Worm (Caenorhabditis elegans) whole organism, early embryonic: ENCODE results near the gene rop-1.

ENCODE experiments used
- B0310.2 ChIP-seq: sonication (generic microtip); optimal IDR thresholded peaks from 2 replicates; lab custom pipeline; 2016; ENCODE audit warnings: mild to moderate bottlenecking, missing genetic modification characterization, missing compliant biosample characterization
- F13C5.2 ChIP-seq: sonication (generic microtip); optimal IDR thresholded peaks from 2 replicates; lab custom pipeline; 2017; ENCODE audit warnings: mild to moderate bottlenecking, missing genetic modification characterization, inconsistent platforms, missing compliant biosample characterization
- aly-1 ChIP-seq: sonication (generic microtip); optimal IDR thresholded peaks from 2 replicates; lab custom pipeline; 2016; ENCODE audit warnings: missing genetic modification characterization, missing compliant biosample characterization
- ama-1 ChIP-seq: fragments of 150-350 bp; optimal IDR thresholded peaks from 2 replicates; lab custom pipeline; 2014
- ceh-13 ChIP-seq: fragments of 200-800 bp; sonication (Bioruptor generic); optimal IDR thresholded peaks from 2 replicates; lab custom pipeline; 2018; ENCODE audit warnings: mild to moderate bottlenecking, missing genetic modification characterization, missing compliant biosample characterization
- ceh-36 ChIP-seq: sonication (generic microtip); optimal IDR thresholded peaks from 2 replicates; lab custom pipeline; 2016; ENCODE audit warnings: missing genetic modification characterization, inconsistent platforms, missing compliant biosample characterization
- ets-7 ChIP-seq: sonication (generic microtip); optimal IDR thresholded peaks from 2 replicates; lab custom pipeline; 2016; ENCODE audit warnings: missing genotype, missing genetic modification characterization, missing compliant biosample characterization
- flt-1 ChIP-seq: fragments of 200-800 bp; sonication (Bioruptor generic); IDR thresholded peaks from 2 replicates; pipeline ENCODE4 v1.3.6; 2022; ENCODE audit warnings: missing genetic modification characterization, missing compliant biosample characterization
- hmbx-1 ChIP-seq: sonication (generic microtip); optimal IDR thresholded peaks from 2 replicates; lab custom pipeline; 2016; ENCODE audit warnings: mild to moderate bottlenecking, missing genetic modification characterization, missing compliant biosample characterization
- hmg-4 ChIP-seq: fragments of 200-800 bp; sonication (Bioruptor generic); optimal IDR thresholded peaks from 2 replicates; lab custom pipeline; 2018; ENCODE audit warnings: mild to moderate bottlenecking, missing genetic modification characterization, missing compliant biosample characterization
- hnd-1 ChIP-seq: sonication (generic microtip); optimal IDR thresholded peaks from 2 replicates; lab custom pipeline; 2016; ENCODE audit warnings: missing genetic modification characterization, missing compliant biosample characterization
- pes-1 ChIP-seq: fragments of 200-800 bp; sonication (Bioruptor generic); IDR thresholded peaks from 2 replicates; pipeline ENCODE4 v1.3.6; 2022; ENCODE audit warnings: missing genetic modification reagents, missing genetic modification characterization, missing compliant biosample characterization
- scrt-1 ChIP-seq: fragments of 200-800 bp; sonication (Bioruptor generic); IDR thresholded peaks from 2 replicates; pipeline ENCODE4 v1.3.6; 2022; ENCODE audit warnings: missing genetic modification characterization, missing compliant biosample characterization
- sea-1 ChIP-seq: fragments of 200-800 bp; sonication (Bioruptor generic); conservative IDR thresholded peaks from 2 replicates; pipeline ENCODE4 v1.3.6; 2022; ENCODE audit warnings: missing genetic modification characterization, missing compliant biosample characterization
- tbx-11 ChIP-seq: fragments of 200-800 bp; sonication (Bioruptor generic); IDR thresholded peaks from 2 replicates; pipeline ENCODE4 v1.3.6; 2022; ENCODE audit warnings: missing genetic modification characterization, missing compliant biosample characterization
- tbx-37 ChIP-seq: fragments of 200-800 bp; sonication (Bioruptor generic); conservative IDR thresholded peaks from 2 replicates; pipeline ENCODE4 v1.3.6; 2022; ENCODE audit warnings: missing genetic modification reagents, missing genetic modification characterization, missing compliant biosample characterization
- tra-4 ChIP-seq: sonication (generic microtip); optimal IDR thresholded peaks from 2 replicates; lab custom pipeline; 2017; ENCODE audit warnings: missing genetic modification characterization, missing compliant biosample characterization

rop-1 gene

DNA sequence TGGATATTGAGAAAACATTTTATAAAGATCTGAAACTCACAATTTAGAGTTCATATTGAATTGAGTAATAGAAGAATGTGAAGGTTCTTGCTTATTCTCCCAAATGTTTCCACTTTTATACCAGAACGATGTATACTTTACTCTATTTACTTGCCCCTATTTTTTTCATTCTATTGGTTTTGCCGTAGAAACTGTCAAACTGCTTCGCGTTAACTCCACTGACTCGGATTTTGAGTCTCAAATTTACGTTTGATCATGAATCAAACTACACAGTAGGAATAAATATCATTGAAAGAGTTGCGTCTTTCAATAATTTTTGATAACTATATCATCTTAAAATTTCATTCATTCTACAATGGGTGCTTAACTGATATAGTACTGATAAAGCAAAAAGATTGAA is 15.0 kb downstream of the rop-1 start, which contains the start of gene fipr-8:
fipr-8 (minus strand) TSS at position 101 of the 400 bp plus-strand sequence.
- TF ChIP-seq flt-1 (no peak), ceh-13 (no peak), tbx-11 (GFP tag; lab: Robert Waterston, UW) (no peak), scrt-1 (GFP tag; lab: Robert Waterston, UW) (no peak)

DNA sequence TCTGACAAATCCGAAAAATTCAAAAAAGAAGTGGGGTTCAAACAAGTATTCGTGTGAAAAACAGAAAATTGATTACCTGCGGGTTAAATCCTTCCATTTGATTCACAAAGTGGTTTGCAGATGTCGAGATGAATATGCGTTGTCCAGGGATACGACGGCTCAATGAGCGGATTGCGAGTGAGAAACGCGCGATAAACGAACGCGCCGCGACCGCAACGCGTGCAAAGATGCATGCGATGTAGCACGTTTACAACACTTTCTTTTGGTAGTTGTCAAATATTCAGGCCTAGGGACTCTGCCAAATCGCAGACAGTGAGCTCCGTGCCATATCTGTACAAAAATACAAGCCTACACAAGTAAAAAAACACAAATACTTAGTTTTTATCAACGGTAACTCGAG is 16.2 kb downstream of the rop-1 start, which contains the start of gene fubl-1:
fubl-1 (minus strand) TSS at position 202 of the 400 bp plus-strand sequence.
- TF ChIP-seq hnd-1 (tag; lab: Kevin White, UChicago), result no peak
- TF ChIP-seq aly-1 (tag; lab: Kevin White, UChicago), result no peak
- peak; percentile 37 for TF ChIP-seq hmg-4 (GFP tag; lab: Kevin White, UChicago)
- no peak for TF ChIP-seq ceh-13
- no peak for TF ChIP-seq hmbx-1 (tag; lab: Kevin White, UChicago)

DNA sequence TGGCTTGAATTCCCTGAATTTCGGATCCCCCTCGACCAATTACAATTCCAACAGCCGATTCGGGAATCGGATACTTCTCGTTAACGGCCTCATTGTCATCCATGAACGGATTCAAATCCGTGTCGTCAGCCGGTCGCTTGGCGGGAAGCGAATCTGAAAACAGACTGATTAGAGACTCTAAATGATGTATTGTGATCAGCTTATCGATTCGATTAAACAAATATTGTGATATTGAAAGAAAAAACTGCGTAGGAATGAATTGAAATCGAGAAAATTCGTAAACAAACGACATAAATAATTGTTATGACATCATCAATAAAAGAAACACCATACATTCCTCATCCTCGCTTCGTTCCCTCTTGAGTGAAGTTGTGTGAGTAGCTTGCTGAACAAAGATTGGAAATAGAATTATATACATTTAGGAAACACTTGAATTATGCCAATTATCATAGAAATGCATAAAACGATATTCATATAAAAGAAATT is 16.9 kb downstream of the rop-1 start:
- TF ChIP-seq hnd-1 (tag; lab: Kevin White, UChicago) (no peak), ets-7 (no peak), F13C5.2 (tag; lab: Kevin White, UChicago) (no peak), aly-1 (tag; lab: Kevin White, UChicago) (no peak), flt-1 (no peak), scrt-1 (GFP tag; lab: Robert Waterston, UW) (no peak), tra-4 (tag; lab: Kevin White, UChicago) (no peak), tbx-11 (GFP tag; lab: Robert Waterston, UW) (no peak), ceh-13 (no peak)

DNA sequence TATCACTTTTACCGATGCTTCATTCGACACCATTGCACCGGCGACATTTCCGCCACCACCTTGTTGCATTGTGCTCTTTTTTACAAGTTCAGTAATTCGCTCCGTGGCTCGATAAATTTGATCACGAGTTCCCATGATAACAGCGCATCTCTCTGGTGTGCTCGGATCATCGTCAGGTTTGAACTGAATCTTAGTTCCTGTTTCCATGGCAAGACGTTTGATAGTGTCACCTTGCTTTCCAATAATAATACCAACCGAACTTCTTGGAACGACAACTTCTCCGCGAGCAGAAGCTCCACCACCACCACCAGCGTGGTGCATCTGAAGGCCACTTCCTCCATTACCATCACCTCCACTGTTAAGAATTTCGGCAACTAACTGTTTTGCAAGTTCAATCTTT is 17.7 kb downstream of the rop-1 start:
- TF ChIP-seq B0310.2 (tag; lab: Kevin White, UChicago), result no peak
- TF ChIP-seq hnd-1 (tag; lab: Kevin White, UChicago), result no peak
- no peak for TF ChIP-seq ceh-13
- TF ChIP-seq flt-1, result no peak
- no peak for TF ChIP-seq ceh-36 (tag; lab: Kevin White, UChicago)
- TF ChIP-seq aly-1 (tag; lab: Kevin White, UChicago), result no peak
- no peak for TF ChIP-seq F13C5.2 (tag; lab: Kevin White, UChicago)
- no peak for TF ChIP-seq ama-1 (lab: Kevin White, UChicago)
- TF ChIP-seq tra-4 (tag; lab: Kevin White, UChicago), result no peak
- TF ChIP-seq hmbx-1 (tag; lab: Kevin White, UChicago), result no peak
- no peak for TF ChIP-seq hmg-4 (GFP tag; lab: Kevin White, UChicago)
- TF ChIP-seq tbx-37, result no peak
- TF ChIP-seq scrt-1 (GFP tag; lab: Robert Waterston, UW), result no peak
- TF ChIP-seq pes-1 (GFP tag; lab: Robert Waterston, UW), result no peak
- TF ChIP-seq ets-7, result no peak
- TF ChIP-seq tbx-11 (GFP tag; lab: Robert Waterston, UW), result no peak
- no peak for TF ChIP-seq sea-1 (GFP tag; lab: Robert Waterston, UW)

DNA sequence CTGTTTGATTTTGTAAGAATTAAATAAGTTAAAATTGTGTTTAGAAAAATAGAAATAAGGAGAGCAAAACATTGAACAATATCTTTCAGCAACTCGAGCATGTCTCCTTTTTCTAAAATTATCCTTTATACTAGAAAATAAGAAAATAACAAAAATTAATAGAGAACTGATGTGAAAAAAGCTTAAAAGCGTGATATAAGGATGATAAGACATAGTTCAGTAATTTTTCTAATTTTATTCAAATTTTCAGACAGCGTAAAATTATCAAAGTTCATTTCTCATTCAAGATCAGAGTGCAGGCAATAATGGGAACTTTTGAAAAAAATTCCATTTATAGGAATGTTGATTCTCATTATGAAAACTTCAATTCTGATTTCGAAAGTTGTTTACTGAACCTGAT is 21.5 kb downstream of the rop-1 start, which contains the start of gene str-182:
str-182 (minus strand) TSS at position 101 of the 400 bp plus-strand sequence.
- TF ChIP-seq aly-1 (tag; lab: Kevin White, UChicago) (no peak), hnd-1 (tag; lab: Kevin White, UChicago) (no peak), B0310.2 (tag; lab: Kevin White, UChicago) (no peak), pes-1 (GFP tag; lab: Robert Waterston, UW) (no peak), flt-1 (no peak), ets-7 (no peak), hmbx-1 (tag; lab: Kevin White, UChicago) (no peak), scrt-1 (GFP tag; lab: Robert Waterston, UW) (no peak), tbx-11 (GFP tag; lab: Robert Waterston, UW) (no peak), ceh-13 (no peak), ama-1 (lab: Kevin White, UChicago) (no peak), F13C5.2 (tag; lab: Kevin White, UChicago) (no peak), tbx-37 (no peak)

DNA sequence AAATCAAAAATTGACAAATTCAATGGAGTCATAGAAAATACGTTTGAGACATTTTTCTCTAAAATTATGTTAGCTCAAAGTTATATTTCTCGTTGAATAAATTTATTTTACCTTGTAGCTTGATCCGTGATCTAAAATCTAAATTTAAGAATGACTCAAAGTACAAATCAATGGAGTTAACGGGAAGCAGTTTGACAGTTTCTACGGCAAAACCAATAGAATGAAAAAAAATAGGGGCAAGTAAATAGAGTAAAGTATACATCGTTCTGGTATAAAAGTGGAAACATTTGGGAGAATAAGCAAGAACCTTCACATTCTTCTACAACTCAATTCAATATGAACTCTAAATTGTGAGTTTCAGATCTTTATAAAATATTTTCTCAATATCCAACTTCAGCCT is 23.9 kb downstream of the rop-1 start, which contains the start of gene fipr-6:
fipr-6 (plus strand) TSS at position 301 of the 400 bp plus-strand sequence.
- TF ChIP-seq ama-1 (lab: Kevin White, UChicago) (no peak), sea-1 (GFP tag; lab: Robert Waterston, UW) (no peak), aly-1 (tag; lab: Kevin White, UChicago) (no peak), ets-7 (no peak), hmg-4 (GFP tag; lab: Kevin White, UChicago) (no peak), hnd-1 (tag; lab: Kevin White, UChicago) (no peak), tra-4 (tag; lab: Kevin White, UChicago) (no peak), tbx-11 (GFP tag; lab: Robert Waterston, UW) (no peak), tbx-37 (no peak), B0310.2 (tag; lab: Kevin White, UChicago) (no peak), pes-1 (GFP tag; lab: Robert Waterston, UW) (no peak), ceh-36 (tag; lab: Kevin White, UChicago) (no peak), ceh-13 (no peak), flt-1 (no peak), scrt-1 (GFP tag; lab: Robert Waterston, UW) (no peak), hmbx-1 (tag; lab: Kevin White, UChicago) (no peak), F13C5.2 (tag; lab: Kevin White, UChicago) (no peak)

DNA sequence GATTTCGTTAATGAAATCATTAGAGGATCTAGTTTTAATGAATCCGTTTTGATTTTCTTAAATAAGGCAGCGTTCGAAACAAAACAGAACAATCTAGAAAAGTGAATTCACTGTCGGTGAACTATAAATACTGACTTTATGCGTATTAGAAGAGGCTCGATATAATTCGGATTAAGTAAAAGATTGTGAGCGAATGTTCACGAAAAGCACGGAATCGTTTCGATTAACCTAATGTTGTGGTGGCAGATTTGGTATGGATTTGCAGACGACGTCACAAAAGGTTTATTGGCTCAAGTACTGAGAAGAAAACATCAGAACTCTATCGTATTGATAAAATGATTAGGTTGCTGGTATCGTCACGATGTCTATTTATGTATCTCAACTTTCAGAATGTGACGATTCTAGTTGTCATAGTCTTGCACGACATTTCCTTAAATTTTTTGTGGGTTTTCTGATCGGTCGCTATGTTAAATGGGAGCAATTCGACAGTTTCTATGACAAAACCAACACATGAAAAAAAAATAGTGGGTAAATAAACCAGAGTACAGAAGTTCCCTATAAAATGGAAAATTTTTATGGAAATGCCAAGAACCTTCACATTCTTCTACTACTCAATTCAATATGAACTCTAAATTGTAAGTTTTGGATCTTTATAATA is 25.5 kb downstream of the rop-1 start, which contains the start of the genes pyt-1 and fipr-7:
pyt-1 (minus strand) TSS at position 101 of the 658 bp plus-strand sequence.
fipr-7 (plus strand) TSS at position 608 of the 658 bp plus-strand sequence.
- TF ChIP-seq ets-7 (no peak), hnd-1 (tag; lab: Kevin White, UChicago) (no peak), ama-1 (lab: Kevin White, UChicago) (no peak), hmbx-1 (tag; lab: Kevin White, UChicago) (no peak), F13C5.2 (tag; lab: Kevin White, UChicago) (no peak), pes-1 (GFP tag; lab: Robert Waterston, UW) (no peak), ceh-36 (tag; lab: Kevin White, UChicago) (no peak), B0310.2 (tag; lab: Kevin White, UChicago) (no peak), ceh-13 (no peak), tbx-37 (no peak), tbx-11 (GFP tag; lab: Robert Waterston, UW) (no peak), sea-1 (GFP tag; lab: Robert Waterston, UW) (no peak), hmg-4 (GFP tag; lab: Kevin White, UChicago) (no peak), scrt-1 (GFP tag; lab: Robert Waterston, UW) (no peak)
